Fruit fly (Drosophila melanogaster) whole organism, embryonic: ENCODE measurements around the gene CIA30.

ENCODE experiments used
- Adf1 ChIP-seq: fragments of 200-800 bp; sonication (Bioruptor generic); IDR thresholded peaks from 2 replicates; pipeline ENCODE4 v1.3.6; 2022; ENCODE audit warnings: missing biosample characterization, missing genetic modification characterization
- Atf6 ChIP-seq: fragments of 200-800 bp; sonication (Bioruptor generic); IDR thresholded peaks from 2 replicates; pipeline ENCODE4 v1.3.6; 2022; ENCODE audit warnings: missing biosample characterization, missing genetic modification characterization
- Bdp1 ChIP-seq: fragments of 200-800 bp; sonication (Bioruptor generic); optimal IDR thresholded peaks from 3 replicates; lab custom pipeline; 2016; ENCODE audit warnings: missing biosample characterization, missing genetic modification characterization
- CG10267 ChIP-seq: fragments of 200-800 bp; sonication (Bioruptor generic); optimal IDR thresholded peaks from 2 replicates; lab custom pipeline; 2018; ENCODE audit warnings: missing biosample characterization, mild to moderate bottlenecking, missing genetic modification characterization, moderate library complexity
- CG11504 ChIP-seq: fragments of 200-800 bp; sonication (Bioruptor generic); optimal IDR thresholded peaks from 3 replicates; lab custom pipeline; 2019; ENCODE audit warnings: missing biosample characterization, mild to moderate bottlenecking, missing genetic modification characterization, moderate library complexity
- CG13287 ChIP-seq: fragments of 200-800 bp; sonication (Bioruptor generic); IDR thresholded peaks from 2 replicates; pipeline ENCODE4 v1.3.6; 2022; ENCODE audit warnings: missing biosample characterization, missing genetic modification characterization; ENCODE audit not compliant: partially characterized antibody
- CG13775 ChIP-seq: fragments of 200-800 bp; sonication (Bioruptor generic); optimal IDR thresholded peaks from 3 replicates; lab custom pipeline; 2017; ENCODE audit warnings: missing biosample characterization, mild to moderate bottlenecking, missing genetic modification characterization
- CG17568 ChIP-seq: fragments of 200-800 bp; sonication (Bioruptor generic); optimal IDR thresholded peaks from 2 replicates; lab custom pipeline; 2018; ENCODE audit warnings: missing biosample characterization, mild to moderate bottlenecking, missing genetic modification characterization, moderate library complexity
- CG17912 ChIP-seq: fragments of 200-800 bp; sonication (Bioruptor generic); optimal IDR thresholded peaks from 2 replicates; lab custom pipeline; 2018; ENCODE audit warnings: missing biosample characterization, mild to moderate bottlenecking, missing genetic modification characterization
- CG30403 ChIP-seq: fragments of 200-800 bp; sonication (Bioruptor generic); optimal IDR thresholded peaks from 3 replicates; lab custom pipeline; 2016; ENCODE audit warnings: missing biosample characterization, missing genetic modification characterization
- CG31365 ChIP-seq: fragments of 200-800 bp; sonication (Bioruptor generic); optimal IDR thresholded peaks from 2 replicates; lab custom pipeline; 2018; ENCODE audit warnings: missing biosample characterization, mild to moderate bottlenecking, missing genetic modification characterization
- CG34376 ChIP-seq: fragments of 200-800 bp; sonication (Bioruptor generic); optimal IDR thresholded peaks from 2 replicates; lab custom pipeline; 2018; ENCODE audit warnings: missing biosample characterization, mild to moderate bottlenecking, missing genetic modification characterization
- CG4404 ChIP-seq: fragments of 200-800 bp; sonication (Bioruptor generic); IDR thresholded peaks from 2 replicates; pipeline ENCODE4 v1.3.6; 2022; ENCODE audit warnings: missing biosample characterization, missing genetic modification characterization
- CG4730 ChIP-seq: fragments of 200-800 bp; sonication (Bioruptor generic); IDR thresholded peaks from 2 replicates; pipeline ENCODE4 v1.3.6; 2022; ENCODE audit warnings: missing biosample characterization, missing genetic modification characterization
- CG5953 ChIP-seq: fragments of 200-800 bp; sonication (Bioruptor generic); IDR thresholded peaks from 2 replicates; pipeline ENCODE4 v1.3.6; 2022; ENCODE audit warnings: missing biosample characterization, missing genetic modification characterization
- CG6175 ChIP-seq: fragments of 200-800 bp; sonication (Bioruptor generic); IDR thresholded peaks from 3 replicates; pipeline ENCODE4 v1.3.6; 2022; ENCODE audit warnings: missing biosample characterization, missing genetic modification characterization
- CG8089 ChIP-seq: fragments of 200-800 bp; sonication (Bioruptor generic); optimal IDR thresholded peaks from 3 replicates; lab custom pipeline; 2016; ENCODE audit warnings: missing biosample characterization, missing genetic modification characterization
- CG9215 ChIP-seq: fragments of 200-800 bp; sonication (Bioruptor generic); IDR thresholded peaks from 2 replicates; pipeline ENCODE4 v1.3.6; 2022; ENCODE audit warnings: missing biosample characterization, missing genetic modification characterization
- Dad ChIP-seq: fragments of 200-800 bp; sonication (Bioruptor generic); optimal IDR thresholded peaks from 3 replicates; lab custom pipeline; 2016; ENCODE audit warnings: missing biosample characterization, missing genetic modification characterization
- Dip3 ChIP-seq: fragments of 200-800 bp; sonication (Bioruptor generic); optimal IDR thresholded peaks from 3 replicates; lab custom pipeline; 2016; ENCODE audit warnings: missing biosample characterization, missing genetic modification characterization
- GATAe ChIP-seq: fragments of 200-800 bp; sonication (Bioruptor generic); conservative IDR thresholded peaks from 2 replicates; pipeline ENCODE4 v1.3.6; 2022; ENCODE audit warnings: missing biosample characterization, missing genetic modification characterization
- H15 ChIP-seq: fragments of 200-800 bp; sonication (Bioruptor generic); IDR thresholded peaks from 3 replicates; pipeline ENCODE4 v1.3.6; 2022; ENCODE audit warnings: missing biosample characterization, missing genetic modification characterization
- H2.0 ChIP-seq: fragments of 200-800 bp; sonication (Bioruptor generic); IDR thresholded peaks from 2 replicates; pipeline ENCODE4 v1.3.6; 2022; ENCODE audit warnings: missing biosample characterization, missing genetic modification characterization
- HHEX ChIP-seq: fragments of 200-800 bp; sonication (Bioruptor generic); optimal IDR thresholded peaks from 3 replicates; lab custom pipeline; 2017; ENCODE audit warnings: missing biosample characterization, mild to moderate bottlenecking, missing genetic modification characterization, missing genetic modification reagents
- Hey ChIP-seq: fragments of 200-800 bp; sonication (Bioruptor generic); optimal IDR thresholded peaks from 3 replicates; lab custom pipeline; 2018; ENCODE audit warnings: missing biosample characterization, mild to moderate bottlenecking, missing genetic modification characterization
- Hr39 ChIP-seq: fragments of >200 bp; optimal IDR thresholded peaks from 2 replicates; lab custom pipeline; 2017
- Sox102F ChIP-seq: fragments of 200-800 bp; sonication (Bioruptor generic); optimal IDR thresholded peaks from 2 replicates; lab custom pipeline; 2018; ENCODE audit warnings: missing biosample characterization, mild to moderate bottlenecking, missing genetic modification characterization, moderate library complexity
- amos ChIP-seq: fragments of 200-800 bp; sonication (Bioruptor generic); IDR thresholded peaks from 2 replicates; pipeline ENCODE4 v1.3.6; 2022; ENCODE audit warnings: missing biosample characterization, missing genetic modification characterization; ENCODE audit not compliant: partially characterized antibody
- cg ChIP-seq: fragments of 200-800 bp; sonication (Bioruptor generic); optimal IDR thresholded peaks from 3 replicates; lab custom pipeline; 2019; ENCODE audit warnings: missing biosample characterization, mild to moderate bottlenecking, missing genetic modification characterization, moderate library complexity
- ci ChIP-seq: fragments of 200-800 bp; sonication (Bioruptor generic); IDR thresholded peaks from 3 replicates; pipeline ENCODE4 v1.3.6; 2022; ENCODE audit warnings: missing biosample characterization, missing genetic modification characterization
- corto ChIP-seq: fragments of 200-800 bp; sonication (Bioruptor generic); optimal IDR thresholded peaks from 2 replicates; lab custom pipeline; 2016; ENCODE audit warnings: missing biosample characterization, mild to moderate bottlenecking, missing genetic modification characterization, moderate library complexity
- disco-r ChIP-seq: fragments of 200-800 bp; sonication (Bioruptor generic); optimal IDR thresholded peaks from 2 replicates; lab custom pipeline; 2016; ENCODE audit warnings: missing biosample characterization, missing genetic modification characterization
- emc ChIP-seq: fragments of 200-800 bp; sonication (Bioruptor generic); optimal IDR thresholded peaks from 2 replicates; lab custom pipeline; 2016; ENCODE audit warnings: missing biosample characterization, missing genetic modification characterization
- gcm ChIP-seq: fragments of 200-800 bp; sonication (Bioruptor generic); optimal IDR thresholded peaks from 2 replicates; lab custom pipeline; 2019; ENCODE audit warnings: missing biosample characterization, mild to moderate bottlenecking, missing genetic modification characterization, moderate library complexity
- gem ChIP-seq: fragments of 200-800 bp; sonication (Bioruptor generic); optimal IDR thresholded peaks from 2 replicates; lab custom pipeline; 2019; ENCODE audit warnings: missing biosample characterization, mild to moderate bottlenecking, missing genetic modification characterization, moderate library complexity
- grau ChIP-seq: fragments of 200-800 bp; optimal IDR thresholded peaks from 3 replicates; lab custom pipeline; 2019; ENCODE audit warnings: missing biosample characterization, mild to moderate bottlenecking, missing genetic modification characterization, moderate library complexity
- gsb ChIP-seq: fragments of 200-800 bp; sonication (Bioruptor generic); IDR thresholded peaks from 2 replicates; pipeline ENCODE4 v1.3.6; 2022; ENCODE audit warnings: missing biosample characterization, missing genetic modification characterization
- hkb ChIP-seq, 2 experiments: fragments of 200-800 bp in 1 of 2; fragments of >200 bp in 1 of 2; sonication (Bioruptor generic) in 1 of 2; IDR thresholded peaks in 1 of 2; optimal IDR thresholded peaks in 1 of 2; 2 replicates each; pipeline versions ENCODE4 v1.3.6 to Lab custom; 2017 to 2022; ENCODE audit warnings: missing biosample characterization in 1 of 2, missing genetic modification characterization in 1 of 2
- jigr1 ChIP-seq: fragments of 200-800 bp; sonication (Bioruptor generic); IDR thresholded peaks from 3 replicates; pipeline ENCODE4 v1.3.6; 2022; ENCODE audit warnings: missing biosample characterization, missing genetic modification characterization
- jumu ChIP-seq: fragments of 200-800 bp; sonication (Bioruptor generic); optimal IDR thresholded peaks from 3 replicates; lab custom pipeline; 2016; ENCODE audit warnings: missing biosample characterization, missing genetic modification characterization
- kah ChIP-seq: fragments of 200-800 bp; sonication (Bioruptor generic); optimal IDR thresholded peaks from 2 replicates; lab custom pipeline; 2018; ENCODE audit warnings: missing biosample characterization, mild to moderate bottlenecking, missing genetic modification characterization
- klu ChIP-seq: fragments of 200-800 bp; sonication (Bioruptor generic); IDR thresholded peaks from 2 replicates; pipeline ENCODE4 v1.3.6; 2022; ENCODE audit warnings: missing biosample characterization, missing genetic modification characterization
- pzg ChIP-seq: fragments of 200-800 bp; sonication (Bioruptor generic); optimal IDR thresholded peaks from 3 replicates; lab custom pipeline; 2018; ENCODE audit warnings: missing biosample characterization, mild to moderate bottlenecking, missing genetic modification characterization, moderate library complexity
- row ChIP-seq: fragments of 200-800 bp; sonication (Bioruptor generic); IDR thresholded peaks from 3 replicates; pipeline ENCODE4 v1.3.6; 2022; ENCODE audit warnings: missing biosample characterization, missing genetic modification characterization
- slbo ChIP-seq: fragments of 200-800 bp; sonication (Bioruptor generic); IDR thresholded peaks from 2 replicates; pipeline ENCODE4 v1.3.6; 2022; ENCODE audit warnings: missing biosample characterization, missing genetic modification characterization
- tap ChIP-seq: fragments of 200-800 bp; optimal IDR thresholded peaks from 3 replicates; lab custom pipeline; 2019; ENCODE audit warnings: missing biosample characterization, mild to moderate bottlenecking, missing genetic modification characterization, moderate library complexity
- twi ChIP-seq: fragments of 200-800 bp; optimal IDR thresholded peaks from 2 replicates; lab custom pipeline; 2019; ENCODE audit warnings: missing biosample characterization, mild to moderate bottlenecking, missing genetic modification characterization, moderate library complexity
- unpg ChIP-seq: fragments of 200-800 bp; sonication (Bioruptor generic); optimal IDR thresholded peaks from 3 replicates; lab custom pipeline; 2018; ENCODE audit warnings: missing biosample characterization, mild to moderate bottlenecking, missing genetic modification characterization, moderate library complexity
- vvl ChIP-seq: fragments of 200-800 bp; sonication (Bioruptor generic); IDR thresholded peaks from 2 replicates; pipeline ENCODE4 v1.3.6; 2022; ENCODE audit warnings: missing biosample characterization, missing genetic modification characterization
- wor ChIP-seq: fragments of 200-800 bp; sonication (Bioruptor generic); IDR thresholded peaks from 2 replicates; pipeline ENCODE4 v1.3.6; 2022; ENCODE audit warnings: missing biosample characterization, missing genetic modification characterization
- zf30C ChIP-seq: fragments of 200-800 bp; sonication (Bioruptor generic); optimal IDR thresholded peaks from 3 replicates; lab custom pipeline; 2018; ENCODE audit warnings: missing biosample characterization, mild to moderate bottlenecking, missing genetic modification characterization

CIA30 gene

dm6 chr3R:29761569-29761968 lies 24.8 kb downstream of the CIA30 start (continued):
- TF ChIP-seq pzg (GFP tag; lab: Kevin White, UChicago): no peak
- TF ChIP-seq jumu (GFP tag; lab: Kevin White, UChicago): no peak
- TF ChIP-seq CG13775 (GFP tag; lab: Kevin White, UChicago): no peak
- no peak for TF ChIP-seq disco-r (GFP tag; lab: Kevin White, UChicago)
- TF ChIP-seq gcm (GFP tag; lab: Kevin White, UChicago): no peak
- TF ChIP-seq klu: no peak
- TF ChIP-seq grau (tag; lab: Kevin White, UChicago): peak; percentile 9
- no peak for TF ChIP-seq CG17568 (GFP tag; lab: Kevin White, UChicago)
- no peak for TF ChIP-seq CG17912 (GFP tag; lab: Kevin White, UChicago)
- no peak for TF ChIP-seq Bdp1
- TF ChIP-seq Hr39 (lab: Kevin White, UChicago): no peak

- TF ChIP-seq amos (no peak), CG4730 (GFP tag; lab: Robert Waterston, UW) (no peak), CG13287 (GFP tag; lab: Robert Waterston, UW) (no peak), corto (GFP tag; lab: Kevin White, UChicago) (no peak), H2.0 (GFP tag; lab: Robert Waterston, UW) (no peak), CG11504 (tag; lab: Kevin White, UChicago) (peak; percentile 7), CG34376 (GFP tag; lab: Kevin White, UChicago) (no peak), cg (no peak), gem (tag; lab: Kevin White, UChicago) (peak; percentile 7), CG31365 (tag; lab: Kevin White, UChicago) (no peak), slbo (GFP tag; lab: Robert Waterston, UW) (peak; percentile 12; the same call in 1 of the 2 replicates), CG8089 (GFP tag; lab: Kevin White, UChicago) (no peak), zf30C (GFP tag; lab: Kevin White, UChicago) (no peak), Sox102F (no peak), GATAe (GFP tag; lab: Robert Waterston, UW) (no peak), Dip3 (GFP tag; lab: Kevin White, UChicago) (no peak), CG6175 (GFP tag; lab: Robert Waterston, UW) (no peak), row (GFP tag; lab: Robert Waterston, UW) (no peak), CG30403 (peak; percentile 7), tap (no peak), twi (tag; lab: Kevin White, UChicago) (no peak), CG4404 (GFP tag; lab: Robert Waterston, UW) (no peak), hkb (optimal IDR thresholded peaks at IDR 0.05; lab: Kevin White, UChicago) (no peak), hkb (GFP tag; IDR thresholded peaks at IDR 0.05; lab: Robert Waterston, UW) (0 out of 2 replicates have a peak, but pooled peaks have one; percentile 19), CG9215 (no peak), CG5953 (GFP tag; lab: Robert Waterston, UW) (no peak)
Observed at dm6 chr3R:29762297-29762696, 25.5 kb downstream of the CIA30 start.

- no peak for TF ChIP-seq Adf1 (GFP tag; lab: Robert Waterston, UW)
- TF ChIP-seq jigr1 (GFP tag; lab: Robert Waterston, UW): no peak
- no peak for TF ChIP-seq Dad (GFP tag; lab: Kevin White, UChicago)
- TF ChIP-seq CG10267 (tag; lab: Kevin White, UChicago): peak; percentile 12
- TF ChIP-seq zf30C (GFP tag; lab: Kevin White, UChicago): no peak
- no peak for TF ChIP-seq CG31365 (tag; lab: Kevin White, UChicago)
- TF ChIP-seq gsb (GFP tag; lab: Robert Waterston, UW): no peak
- peak; percentile 57; the same call in 1 of the 2 replicates for TF ChIP-seq vvl (GFP tag; lab: Robert Waterston, UW)
- no peak for TF ChIP-seq HHEX (GFP tag; lab: Kevin White, UChicago)
- no peak for TF ChIP-seq H15 (GFP tag; lab: Robert Waterston, UW)
- no peak for TF ChIP-seq emc (GFP tag; lab: Kevin White, UChicago)
- TF ChIP-seq unpg: peak; percentile 44
- no peak for TF ChIP-seq Hey
- no peak for TF ChIP-seq kah
- TF ChIP-seq Atf6 (GFP tag; lab: Robert Waterston, UW): no peak
- no peak for TF ChIP-seq ci (GFP tag; lab: Robert Waterston, UW)
- TF ChIP-seq tap: no peak
- no peak for TF ChIP-seq wor
Observed at dm6 chr3R:29763154-29763553, 26.4 kb downstream of the CIA30 start.
